Worm (Caenorhabditis elegans) whole organism, early embryonic: ENCODE results near the gene hpo-29.
"Not testable (repeated sequence)": the region's sequence is repeated elsewhere in the genome, so short reads cannot be mapped to it uniquely, and the experiment has no call there.

Experiments used
- B0310.2 ChIP-seq: sonication (generic microtip); optimal IDR thresholded peaks from 2 replicates; lab custom pipeline; 2016; ENCODE audit warnings: mild to moderate bottlenecking, missing genetic modification characterization, missing compliant biosample characterization
- F13C5.2 ChIP-seq: sonication (generic microtip); optimal IDR thresholded peaks from 2 replicates; lab custom pipeline; 2017; ENCODE audit warnings: mild to moderate bottlenecking, missing genetic modification characterization, inconsistent platforms, missing compliant biosample characterization
- aly-1 ChIP-seq: sonication (generic microtip); optimal IDR thresholded peaks from 2 replicates; lab custom pipeline; 2016; ENCODE audit warnings: missing genetic modification characterization, missing compliant biosample characterization
- ama-1 ChIP-seq: fragments of 150-350 bp; optimal IDR thresholded peaks from 2 replicates; lab custom pipeline; 2014
- ceh-13 ChIP-seq: fragments of 200-800 bp; sonication (Bioruptor generic); optimal IDR thresholded peaks from 2 replicates; lab custom pipeline; 2018; ENCODE audit warnings: mild to moderate bottlenecking, missing genetic modification characterization, missing compliant biosample characterization
- flt-1 ChIP-seq: fragments of 200-800 bp; sonication (Bioruptor generic); IDR thresholded peaks from 2 replicates; pipeline ENCODE4 v1.3.6; 2022; ENCODE audit warnings: missing genetic modification characterization, missing compliant biosample characterization
- hmbx-1 ChIP-seq: sonication (generic microtip); optimal IDR thresholded peaks from 2 replicates; lab custom pipeline; 2016; ENCODE audit warnings: mild to moderate bottlenecking, missing genetic modification characterization, missing compliant biosample characterization
- pes-1 ChIP-seq: fragments of 200-800 bp; sonication (Bioruptor generic); IDR thresholded peaks from 2 replicates; pipeline ENCODE4 v1.3.6; 2022; ENCODE audit warnings: missing genetic modification reagents, missing genetic modification characterization, missing compliant biosample characterization
- scrt-1 ChIP-seq: fragments of 200-800 bp; sonication (Bioruptor generic); IDR thresholded peaks from 2 replicates; pipeline ENCODE4 v1.3.6; 2022; ENCODE audit warnings: missing genetic modification characterization, missing compliant biosample characterization
- sea-1 ChIP-seq: fragments of 200-800 bp; sonication (Bioruptor generic); conservative IDR thresholded peaks from 2 replicates; pipeline ENCODE4 v1.3.6; 2022; ENCODE audit warnings: missing genetic modification characterization, missing compliant biosample characterization
- tbx-11 ChIP-seq: fragments of 200-800 bp; sonication (Bioruptor generic); IDR thresholded peaks from 2 replicates; pipeline ENCODE4 v1.3.6; 2022; ENCODE audit warnings: missing genetic modification characterization, missing compliant biosample characterization
- tbx-37 ChIP-seq: fragments of 200-800 bp; sonication (Bioruptor generic); conservative IDR thresholded peaks from 2 replicates; pipeline ENCODE4 v1.3.6; 2022; ENCODE audit warnings: missing genetic modification reagents, missing genetic modification characterization, missing compliant biosample characterization
- tra-4 ChIP-seq: sonication (generic microtip); optimal IDR thresholded peaks from 2 replicates; lab custom pipeline; 2017; ENCODE audit warnings: missing genetic modification characterization, missing compliant biosample characterization

DNA sequence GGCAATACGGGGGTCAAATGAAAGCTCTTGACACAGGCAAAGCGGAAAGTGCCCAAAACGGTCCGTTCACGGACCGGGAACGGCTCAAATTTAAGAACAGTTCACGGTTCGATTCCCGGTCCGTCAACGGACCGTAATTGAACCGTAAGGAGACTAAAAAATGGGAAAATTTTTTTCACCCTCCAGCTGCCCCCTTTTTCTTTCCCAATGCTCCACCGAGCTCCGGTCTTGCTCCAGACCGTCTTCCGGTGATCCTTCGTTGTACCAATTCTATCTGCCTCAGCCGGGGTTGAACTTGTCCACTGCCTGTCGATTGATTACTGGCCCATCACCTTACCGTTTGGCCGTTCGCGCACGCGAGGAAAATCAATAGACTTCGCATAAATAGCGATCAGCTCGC lies 2.7 kb upstream of the hpo-29 start:
- TF ChIP-seq hmbx-1 (tag; lab: Kevin White, UChicago); flt-1 (GFP tag; lab: Robert Waterston, UW); tbx-11 (GFP tag; lab: Robert Waterston, UW); ama-1 (lab: Kevin White, UChicago); sea-1 (GFP tag; lab: Robert Waterston, UW); F13C5.2 (tag; lab: Kevin White, UChicago); B0310.2 (tag; lab: Kevin White, UChicago); aly-1 (tag; lab: Kevin White, UChicago); tra-4; tbx-37 (GFP tag; lab: Robert Waterston, UW); ceh-13: not testable (repeated sequence)
- TF ChIP-seq scrt-1 (GFP tag; lab: Robert Waterston, UW): peak; percentile 21; the same call in 1 of the 2 replicates
- 0 out of 2 replicates have a peak, but pooled peaks have one; percentile 23 for TF ChIP-seq pes-1
